Worm (Caenorhabditis elegans) whole organism, L4 larva: Measurements from ENCODE around the gene T10B10.9.
A peak's percentile ranks its signal among the peaks of the same experiment; 100 is the strongest.

Experiments
- aha-1 ChIP-seq: fragments of 150-350 bp; peaks from one replicate; lab custom pipeline; 2014; ENCODE audit warnings: missing biosample characterization, missing genetic modification characterization
- ama-1 ChIP-seq: fragments of 150-350 bp; optimal IDR thresholded peaks from 2 replicates; lab custom pipeline; 2014; ENCODE audit warnings: inconsistent platforms, mixed read lengths
- lsy-2 ChIP-seq, 2 experiments: fragments of 150-350 bp in 1 of 2; sonication (generic microtip) in 1 of 2; optimal IDR thresholded peaks; 2 replicates each; lab custom pipeline; 2014 to 2017; ENCODE audit warnings: missing biosample characterization in 2 of 2, missing genetic modification characterization in 2 of 2
- nhr-237 ChIP-seq: sonication (generic microtip); optimal IDR thresholded peaks from 2 replicates; lab custom pipeline; 2017; ENCODE audit warnings: missing biosample characterization, missing genetic modification characterization
- pha-4 ChIP-seq, 2 experiments: fragments of 150-350 bp in 1 of 2; fragments of 200-800 bp in 1 of 2; sonication (Bioruptor generic) in 1 of 2; IDR thresholded peaks in 1 of 2; optimal IDR thresholded peaks in 1 of 2; 2 replicates each; pipeline versions ENCODE4 v1.3.6 to Lab custom; 2014 to 2022; ENCODE audit warnings: missing genetic modification characterization in 2 of 2, missing genetic modification reagents in 2 of 2, missing biosample characterization in 1 of 2, missing compliant biosample characterization in 1 of 2
- skn-1 ChIP-seq: fragments of 150-350 bp; optimal IDR thresholded peaks from 2 replicates; lab custom pipeline; 2014; ENCODE audit warnings: missing biosample characterization, missing genetic modification characterization

DNA sequence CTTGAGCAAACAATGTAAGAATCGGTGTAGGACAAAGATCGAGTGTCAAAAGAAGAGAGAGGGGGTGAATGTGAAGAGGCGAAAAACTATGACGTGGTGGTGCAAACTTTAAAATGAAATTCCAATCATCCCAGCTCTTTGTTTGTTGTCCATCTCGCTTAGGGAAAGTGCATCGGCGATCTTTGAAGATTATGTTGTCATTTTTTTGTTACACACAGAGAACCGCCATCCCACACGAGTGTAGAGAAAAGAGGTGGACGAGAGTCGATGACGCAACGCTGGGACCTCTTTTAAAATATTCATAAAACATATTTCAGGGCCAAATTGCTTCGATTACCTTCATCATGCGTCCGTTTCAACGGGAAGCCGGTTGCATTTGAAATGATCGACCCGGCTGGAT is 27.2 kb downstream of the T10B10.9 start:
- no peak for TF ChIP-seq aha-1 (tag; lab: Kevin White, UChicago)
- TF ChIP-seq ama-1, result no peak
- peak in 1 of 2 experiments; percentile 5 for TF ChIP-seq lsy-2 (tag; optimal IDR thresholded peaks at IDR 0.05; lab: Kevin White, UChicago)
- no peak for TF ChIP-seq nhr-237 (tag; lab: Kevin White, UChicago)
- no peak for TF ChIP-seq skn-1 (tag; lab: Kevin White, UChicago)
- no peak for TF ChIP-seq pha-4 (GFP tag; IDR thresholded peaks at IDR 0.05; lab: Robert Waterston, UW)
- no peak for TF ChIP-seq pha-4 (tag; optimal IDR thresholded peaks at IDR 0.05; lab: Kevin White, UChicago)
